Worm (Caenorhabditis elegans): ENCODE data around the gene ZK185.1.
A peak's percentile ranks its signal among the peaks of the same experiment; 100 is the strongest.

- no peak for TF ChIP-seq ama-1 (optimal IDR thresholded peaks at IDR 0.05)
- no peak for TF ChIP-seq aly-1 (tag; optimal IDR thresholded peaks at IDR 0.05)
- no peak for TF ChIP-seq B0310.2 (tag; optimal IDR thresholded peaks at IDR 0.05)
- TF ChIP-seq scrt-1 (GFP tag; IDR thresholded peaks at IDR 0.05): no peak
- TF ChIP-seq ets-7 (tag; optimal IDR thresholded peaks at IDR 0.05): no peak
- TF ChIP-seq flt-1 (GFP tag; IDR thresholded peaks at IDR 0.05): no peak
- TF ChIP-seq tra-4 (tag; optimal IDR thresholded peaks at IDR 0.05): no peak
- no peak for TF ChIP-seq hmbx-1 (tag; optimal IDR thresholded peaks at IDR 0.05)
- TF ChIP-seq pes-1 (GFP tag; IDR thresholded peaks at IDR 0.05): no peak
- no peak for TF ChIP-seq sea-1 (GFP tag; conservative IDR thresholded peaks at IDR 0.05)
- TF ChIP-seq ceh-36 (tag; optimal IDR thresholded peaks at IDR 0.05): no peak
- peak; percentile 10 for TF ChIP-seq hmg-4 (GFP tag; optimal IDR thresholded peaks at IDR 0.05)
These were observed 30.2 kb upstream of the ZK185.1 start for ce11 chrIV:4518111-4518510.
